Worm (Caenorhabditis elegans): ENCODE results near the gene H34I24.2.

The H34I24.2 gene

ce11 chrIII:2841856-2842373, at the start of gene H34I24.2:
Gene H34I24.2 (plus strand): TSS chrIII:2842044.
- no peak for TF ChIP-seq unc-62 (GFP tag; optimal IDR thresholded peaks at IDR 0.05)

ce11 chrIII:2794057-2794456, 47.8 kb upstream of the H34I24.2 start:
- TF ChIP-seq unc-62 (GFP tag; optimal IDR thresholded peaks at IDR 0.05) = no peak

- TF ChIP-seq unc-62 (GFP tag; optimal IDR thresholded peaks at IDR 0.05) = no peak
Observed at ce11 chrIII:2795442-2796023, 46.3 kb upstream of the H34I24.2 start.

- TF ChIP-seq unc-62 (GFP tag; optimal IDR thresholded peaks at IDR 0.05) = no peak
Observed at ce11 chrIII:2800743-2801142, 41.1 kb upstream of the H34I24.2 start.

ce11 chrIII:2801800-2802515, 39.9 kb upstream of the H34I24.2 start, which contains the start of the genes twk-45 and Y71H2AM.25:
Gene twk-45 (minus strand): TSS chrIII:2801900.
Gene Y71H2AM.25 (plus strand): TSS chrIII:2802465.
- no peak for TF ChIP-seq unc-62 (GFP tag; optimal IDR thresholded peaks at IDR 0.05)

ce11 chrIII:2804461-2804860, 37.4 kb upstream of the H34I24.2 start:
- no peak for TF ChIP-seq unc-62 (GFP tag; optimal IDR thresholded peaks at IDR 0.05)

- no peak for TF ChIP-seq unc-62 (GFP tag; optimal IDR thresholded peaks at IDR 0.05)
Observed at ce11 chrIII:2805084-2805483, 36.8 kb upstream of the H34I24.2 start, which contains the start of gene Y71H2AM.3. Gene Y71H2AM.3 (plus strand): TSS chrIII:2805430.

- no peak for TF ChIP-seq unc-62 (GFP tag; optimal IDR thresholded peaks at IDR 0.05)
Observed at ce11 chrIII:2811410-2811809, 30.4 kb upstream of the H34I24.2 start.

- TF ChIP-seq unc-62 (GFP tag; optimal IDR thresholded peaks at IDR 0.05) = no peak
Observed at ce11 chrIII:2814919-2815554, 26.8 kb upstream of the H34I24.2 start, which contains the start of gene tufm-1. Gene tufm-1 (minus strand): TSS chrIII:2814969.

- TF ChIP-seq unc-62 (GFP tag; optimal IDR thresholded peaks at IDR 0.05) = no peak
Observed at ce11 chrIII:2816205-2816923, 25.5 kb upstream of the H34I24.2 start.

- TF ChIP-seq unc-62 (GFP tag; optimal IDR thresholded peaks at IDR 0.05) = no peak
Observed at ce11 chrIII:2817847-2818246, 24.0 kb upstream of the H34I24.2 start.

ce11 chrIII:2818980-2819379, 22.9 kb upstream of the H34I24.2 start, which contains the start of gene pipp-4P:
Gene pipp-4P (plus strand): TSS chrIII:2819280.
- TF ChIP-seq unc-62 (GFP tag; optimal IDR thresholded peaks at IDR 0.05) = no peak

ce11 chrIII:2826770-2827169, 15.1 kb upstream of the H34I24.2 start, which contains the start of gene Y71H2AM.1:
Gene Y71H2AM.1 (plus strand): TSS chrIII:2827070.
- no peak for TF ChIP-seq unc-62 (GFP tag; optimal IDR thresholded peaks at IDR 0.05)

ce11 chrIII:2832483-2832882, 9.4 kb upstream of the H34I24.2 start, which contains the start of gene Y71H2AM.29:
Gene Y71H2AM.29 (plus strand): TSS chrIII:2832783.
- no peak for TF ChIP-seq unc-62 (GFP tag; optimal IDR thresholded peaks at IDR 0.05)

- no peak for TF ChIP-seq unc-62 (GFP tag; optimal IDR thresholded peaks at IDR 0.05)
Observed at ce11 chrIII:2834363-2834762, 7.5 kb upstream of the H34I24.2 start, which contains the start of gene txdc-17. Gene txdc-17 (plus strand): TSS chrIII:2834663.
